Worm (Caenorhabditis elegans) whole organism, L3 larva: ENCODE results near the gene str-177.

ENCODE experiments used
- R02D3.7 ChIP-seq: fragments of 150-350 bp; optimal IDR thresholded peaks from 2 replicates; lab custom pipeline; 2014; ENCODE audit warnings: missing biosample characterization, missing genetic modification characterization
- ZK546.5 ChIP-seq: sonication (generic microtip); optimal IDR thresholded peaks from 2 replicates; lab custom pipeline; 2017; ENCODE audit warnings: missing biosample characterization, missing genetic modification characterization
- aly-2 ChIP-seq: fragments of 150-350 bp; optimal IDR thresholded peaks from 2 replicates; lab custom pipeline; 2014; ENCODE audit warnings: missing biosample characterization, missing genetic modification characterization
- ama-1 ChIP-seq: fragments of 150-350 bp; optimal IDR thresholded peaks from 2 replicates; lab custom pipeline; 2018
- ceh-16 ChIP-seq: sonication (generic microtip); optimal IDR thresholded peaks from 2 replicates; lab custom pipeline; 2017; ENCODE audit warnings: missing biosample characterization, missing genetic modification characterization
- ceh-28 ChIP-seq: fragments of 150-350 bp; optimal IDR thresholded peaks from 2 replicates; lab custom pipeline; 2014; ENCODE audit warnings: missing biosample characterization, missing genetic modification reagents, missing genetic modification characterization
- ceh-82 ChIP-seq: fragments of 150-350 bp; optimal IDR thresholded peaks from 2 replicates; lab custom pipeline; 2014; ENCODE audit warnings: missing biosample characterization, missing genetic modification characterization
- ceh-9 ChIP-seq: sonication (generic microtip); optimal IDR thresholded peaks from 2 replicates; lab custom pipeline; 2018; ENCODE audit warnings: missing biosample characterization, missing genetic modification characterization
- daf-12 ChIP-seq: fragments of 150-350 bp; optimal IDR thresholded peaks from 2 replicates; lab custom pipeline; 2014; ENCODE audit warnings: missing biosample characterization, missing genetic modification reagents, missing genetic modification characterization
- egl-27 ChIP-seq: sonication (generic microtip); optimal IDR thresholded peaks from 4 replicates; lab custom pipeline; 2017; ENCODE audit warnings: missing biosample characterization, missing genetic modification reagents, missing genetic modification characterization
- egl-5 ChIP-seq: fragments of 150-350 bp; optimal IDR thresholded peaks from 2 replicates; lab custom pipeline; 2017; ENCODE audit warnings: missing biosample characterization, missing genetic modification reagents, missing genetic modification characterization, inconsistent platforms
- elt-1 ChIP-seq: fragments of 150-350 bp; optimal IDR thresholded peaks from 2 replicates; lab custom pipeline; 2014; ENCODE audit warnings: missing biosample characterization, missing genetic modification characterization
- elt-2 ChIP-seq: sonication (generic microtip); optimal IDR thresholded peaks from 2 replicates; lab custom pipeline; 2016; ENCODE audit warnings: missing genetic modification reagents, mild to moderate bottlenecking, missing genetic modification characterization, missing compliant biosample characterization
- elt-3 ChIP-seq, 3 experiments: fragments of 150-350 bp in 1 of 3; sonication (generic microtip) in 2 of 3; optimal IDR thresholded peaks; 2 replicates in 2 of 3; 4 replicates in 1 of 3; lab custom pipeline; 2014 to 2017; ENCODE audit warnings: missing biosample characterization in 3 of 3, missing genetic modification characterization in 3 of 3
- eor-1 ChIP-seq, 2 experiments: fragments of 150-350 bp; optimal IDR thresholded peaks; 2 replicates each; lab custom pipeline; 2014 to 2018; ENCODE audit warnings: missing biosample characterization in 2 of 2, missing genetic modification characterization in 2 of 2
- fkh-10 ChIP-seq: sonication (generic microtip); optimal IDR thresholded peaks from 2 replicates; lab custom pipeline; 2017; ENCODE audit warnings: missing biosample characterization, missing genetic modification reagents, missing genetic modification characterization
- fkh-2 ChIP-seq: fragments of 150-350 bp; optimal IDR thresholded peaks from 2 replicates; lab custom pipeline; 2014; ENCODE audit warnings: missing biosample characterization, missing genetic modification reagents, missing genetic modification characterization
- fos-1 ChIP-seq: fragments of 150-350 bp; optimal IDR thresholded peaks from 2 replicates; lab custom pipeline; 2014; ENCODE audit warnings: missing biosample characterization, missing genetic modification characterization
- hmg-11 ChIP-seq: sonication (generic microtip); optimal IDR thresholded peaks from 2 replicates; lab custom pipeline; 2016; ENCODE audit warnings: missing genetic modification characterization, missing compliant biosample characterization
- jun-1 ChIP-seq: fragments of 150-350 bp; optimal IDR thresholded peaks from 2 replicates; lab custom pipeline; 2014; ENCODE audit warnings: missing biosample characterization, missing genetic modification reagents, missing genetic modification characterization
- lin-15B ChIP-seq: fragments of 150-350 bp; optimal IDR thresholded peaks from 2 replicates; lab custom pipeline; 2014; ENCODE audit warnings: missing biosample characterization, missing genetic modification characterization
- lin-39 ChIP-seq: fragments of 150-350 bp; optimal IDR thresholded peaks from 2 replicates; lab custom pipeline; 2018; ENCODE audit warnings: missing biosample characterization, missing genetic modification reagents, missing genetic modification characterization
- lsy-12 ChIP-seq: sonication (generic microtip); optimal IDR thresholded peaks from 2 replicates; lab custom pipeline; 2016; ENCODE audit warnings: mild to moderate bottlenecking, missing genetic modification characterization, missing compliant biosample characterization
- mdl-1 ChIP-seq: fragments of 150-350 bp; optimal IDR thresholded peaks from 2 replicates; lab custom pipeline; 2014; ENCODE audit warnings: missing biosample characterization, missing genetic modification characterization
- nfya-1 ChIP-seq: sonication (generic microtip); optimal IDR thresholded peaks from 2 replicates; lab custom pipeline; 2017; ENCODE audit warnings: missing genetic modification characterization, mild to moderate bottlenecking, missing compliant biosample characterization, antibody characterized with exemption, moderate library complexity; ENCODE audit not compliant: insufficient read depth
- nhr-11 ChIP-seq: fragments of 150-350 bp; optimal IDR thresholded peaks from 2 replicates; lab custom pipeline; 2014; ENCODE audit warnings: missing biosample characterization, missing genetic modification characterization
- nhr-12 ChIP-seq: fragments of 150-350 bp; optimal IDR thresholded peaks from 2 replicates; lab custom pipeline; 2014; ENCODE audit warnings: missing biosample characterization, missing genetic modification characterization
- nhr-23 ChIP-seq: fragments of 150-350 bp; optimal IDR thresholded peaks from 2 replicates; lab custom pipeline; 2014; ENCODE audit warnings: missing biosample characterization, missing genetic modification reagents, missing genetic modification characterization
- nhr-237 ChIP-seq: fragments of 150-350 bp; optimal IDR thresholded peaks from 2 replicates; lab custom pipeline; 2014; ENCODE audit warnings: missing biosample characterization, missing genetic modification characterization
- nhr-25 ChIP-seq: sonication (generic microtip); optimal IDR thresholded peaks from 2 replicates; lab custom pipeline; 2017; ENCODE audit warnings: missing biosample characterization, missing genetic modification characterization
- nhr-28 ChIP-seq: fragments of 150-350 bp; optimal IDR thresholded peaks from 2 replicates; lab custom pipeline; 2014; ENCODE audit warnings: missing biosample characterization, missing genetic modification characterization
- nhr-43 ChIP-seq: sonication (generic microtip); optimal IDR thresholded peaks from 2 replicates; lab custom pipeline; 2016; ENCODE audit warnings: mild to moderate bottlenecking, missing genetic modification characterization, missing compliant biosample characterization; ENCODE audit not compliant: poor library complexity, severe bottlenecking
- nhr-67 ChIP-seq: fragments of 150-350 bp; optimal IDR thresholded peaks from 2 replicates; lab custom pipeline; 2014; ENCODE audit warnings: missing biosample characterization, missing genetic modification characterization
- nhr-76 ChIP-seq: fragments of 150-350 bp; sonication (generic microtip); optimal IDR thresholded peaks from 5 replicates; lab custom pipeline; 2014; ENCODE audit warnings: missing biosample characterization, missing genetic modification characterization
- nhr-77 ChIP-seq: fragments of 150-350 bp; optimal IDR thresholded peaks from 2 replicates; lab custom pipeline; 2014; ENCODE audit warnings: missing biosample characterization, missing genetic modification characterization
- pha-4 ChIP-seq: fragments of 150-350 bp; optimal IDR thresholded peaks from 2 replicates; lab custom pipeline; 2014; ENCODE audit warnings: missing biosample characterization, missing genetic modification reagents, missing genetic modification characterization
- pqm-1 ChIP-seq: fragments of 150-350 bp; optimal IDR thresholded peaks from 2 replicates; lab custom pipeline; 2017; ENCODE audit warnings: missing biosample characterization, missing genetic modification characterization, inconsistent platforms
- sea-2 ChIP-seq: fragments of 150-350 bp; sonication (generic microtip); optimal IDR thresholded peaks from 4 replicates; lab custom pipeline; 2014; ENCODE audit warnings: missing biosample characterization, missing genetic modification reagents, missing genetic modification characterization
- skn-1 ChIP-seq: fragments of 150-350 bp; optimal IDR thresholded peaks from 2 replicates; lab custom pipeline; 2014; ENCODE audit warnings: missing biosample characterization, missing genetic modification characterization
- tbx-2 ChIP-seq: sonication (generic microtip); optimal IDR thresholded peaks from 2 replicates; lab custom pipeline; 2016; ENCODE audit warnings: mild to moderate bottlenecking, missing genetic modification characterization, missing compliant biosample characterization
- unc-62 ChIP-seq: fragments of 150-350 bp; sonication (generic microtip); optimal IDR thresholded peaks from 4 replicates; lab custom pipeline; 2014; ENCODE audit warnings: missing biosample characterization, missing genetic modification reagents, missing genetic modification characterization
- zag-1 ChIP-seq: fragments of 150-350 bp; optimal IDR thresholded peaks from 2 replicates; lab custom pipeline; 2014; ENCODE audit warnings: missing biosample characterization, missing genetic modification characterization
- ztf-11 ChIP-seq: fragments of 150-350 bp; optimal IDR thresholded peaks from 2 replicates; lab custom pipeline; 2014; ENCODE audit warnings: missing biosample characterization, missing genetic modification characterization
- ztf-4 ChIP-seq: fragments of 150-350 bp; optimal IDR thresholded peaks from 2 replicates; lab custom pipeline; 2014; ENCODE audit warnings: missing biosample characterization, missing genetic modification characterization

str-177 gene

ce11 chrV:9163897-9164296 lies 34.9 kb downstream of the str-177 start:
- TF ChIP-seq nhr-11 (tag; lab: Kevin White, UChicago) (no peak), ZK546.5 (tag; lab: Kevin White, UChicago) (no peak), jun-1 (tag; lab: Kevin White, UChicago) (no peak), sea-2 (GFP tag; lab: Kevin White, UChicago) (no peak), nhr-76 (tag; lab: Kevin White, UChicago) (no peak), fos-1 (tag; lab: Kevin White, UChicago) (no peak), zag-1 (no peak), nhr-12 (tag; lab: Kevin White, UChicago) (no peak), lin-15B (no peak), egl-27 (no peak), nhr-28 (no peak), nhr-43 (tag; lab: Kevin White, UChicago) (peak; percentile 50), pqm-1 (tag; lab: Kevin White, UChicago) (no peak), fkh-10 (no peak), elt-1 (no peak), ceh-16 (no peak), ama-1 (lab: Kevin White, UChicago) (peak; percentile 89), nhr-25 (tag; lab: Kevin White, UChicago) (peak; percentile 93), eor-1 (tag; optimal IDR thresholded peaks at IDR 0.05; lab: Kevin White, UChicago) (no peak), pha-4 (tag; lab: Kevin White, UChicago) (no peak), ztf-11 (tag; lab: Kevin White, UChicago) (no peak), ceh-82 (tag; lab: Kevin White, UChicago) (no peak), R02D3.7 (tag; lab: Kevin White, UChicago) (peak; percentile 1), egl-5 (tag; lab: Kevin White, UChicago) (no peak), mdl-1 (tag; lab: Kevin White, UChicago) (no peak), nhr-67 (tag; lab: Kevin White, UChicago) (no peak), nfya-1 (tag; lab: Kevin White, UChicago) (no peak), skn-1 (tag; lab: Kevin White, UChicago) (no peak), nhr-77 (tag; lab: Kevin White, UChicago) (no peak), tbx-2 (tag; lab: Kevin White, UChicago) (no peak), ceh-9 (tag; lab: Kevin White, UChicago) (no peak), lsy-12 (no peak), nhr-237 (tag; lab: Kevin White, UChicago) (no peak), elt-2 (tag; lab: Kevin White, UChicago) (no peak), nhr-23 (tag; lab: Kevin White, UChicago) (no peak), hmg-11 (no peak), unc-62 (GFP tag; lab: Kevin White, UChicago) (no peak), ztf-4 (tag; lab: Kevin White, UChicago) (peak; percentile 9), fkh-2 (no peak), lin-39 (tag; lab: Kevin White, UChicago) (no peak), ceh-28 (tag; lab: Kevin White, UChicago) (no peak), daf-12 (tag; lab: Kevin White, UChicago) (no peak), aly-2 (no peak)
- TF ChIP-seq, all 47 proteins: peak for 5

DNA sequence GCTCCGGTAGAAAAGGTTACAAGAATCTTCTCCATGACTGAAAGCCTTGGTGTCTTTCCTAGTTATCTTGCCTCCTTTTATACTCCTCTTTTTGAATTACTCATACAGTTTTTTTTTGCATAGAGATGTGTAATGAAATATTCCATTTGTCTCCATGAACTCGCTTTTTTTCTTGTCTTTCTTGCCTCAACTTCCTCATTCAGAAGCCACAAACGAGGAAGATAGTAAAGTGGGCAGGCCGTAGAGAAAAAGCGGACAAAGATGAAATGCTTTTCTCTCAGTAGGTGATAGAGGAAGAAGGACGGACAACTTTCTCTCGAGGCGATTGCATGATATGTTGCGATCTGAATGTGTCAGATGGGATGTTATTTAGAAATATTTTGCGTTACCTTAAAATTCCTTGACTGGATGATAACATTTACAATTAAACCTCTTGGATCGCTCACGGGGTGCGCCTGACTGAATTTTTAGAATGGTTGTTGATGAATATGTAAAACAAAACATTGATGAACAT lies 35.8 kb downstream of the str-177 start, which contains the start of gene col-145:
Gene col-145 (minus strand): TSS at position 51 of the 514 bp plus-strand sequence.
- TF ChIP-seq nhr-25 (tag; lab: Kevin White, UChicago): peak; percentile 47
- peak; percentile 61 for TF ChIP-seq egl-27
- no peak for TF ChIP-seq elt-3 (tag; optimal IDR thresholded peaks at IDR 0.05; lab: Kevin White, UChicago)
- no peak for TF ChIP-seq egl-5 (tag; lab: Kevin White, UChicago)
- TF ChIP-seq aly-2: no peak
- TF ChIP-seq ceh-9 (tag; lab: Kevin White, UChicago): no peak
- no peak for TF ChIP-seq R02D3.7 (tag; lab: Kevin White, UChicago)
- TF ChIP-seq lin-15B: no peak
- no peak for TF ChIP-seq nhr-77 (tag; lab: Kevin White, UChicago)
- peak; percentile 1 for TF ChIP-seq nhr-23 (tag; lab: Kevin White, UChicago)
